Worm (Caenorhabditis elegans) whole organism, dauer: ENCODE data around the gene zhit-2.

ENCODE experiments used
- unc-62 ChIP-seq: sonication (generic microtip); optimal IDR thresholded peaks from 2 replicates; lab custom pipeline; 2017; ENCODE audit warnings: missing biosample characterization, missing genetic modification reagents, missing genetic modification characterization

Gene zhit-2

ce11 chrIII:4244285-4244684 is at the start of gene zhit-2:
zhit-2 (minus strand) TSS chrIII:4244385.
- no peak for TF ChIP-seq unc-62 (GFP tag; lab: Kevin White, UChicago)

ce11 chrIII:4293108-4293507 is 48.9 kb upstream of the zhit-2 start, which contains the start of gene R10E4.6:
R10E4.6 (plus strand) TSS chrIII:4293408.
- no peak for TF ChIP-seq unc-62 (GFP tag; lab: Kevin White, UChicago)

ce11 chrIII:4291216-4291691 is 47.1 kb upstream of the zhit-2 start, which contains the start of gene mcm-5:
mcm-5 (minus strand) TSS chrIII:4291266.
- TF ChIP-seq unc-62 (GFP tag; lab: Kevin White, UChicago), result no peak

- no peak for TF ChIP-seq unc-62 (GFP tag; lab: Kevin White, UChicago)
These were observed 45.8 kb upstream of the zhit-2 start for ce11 chrIII:4289952-4290351.

DNA sequence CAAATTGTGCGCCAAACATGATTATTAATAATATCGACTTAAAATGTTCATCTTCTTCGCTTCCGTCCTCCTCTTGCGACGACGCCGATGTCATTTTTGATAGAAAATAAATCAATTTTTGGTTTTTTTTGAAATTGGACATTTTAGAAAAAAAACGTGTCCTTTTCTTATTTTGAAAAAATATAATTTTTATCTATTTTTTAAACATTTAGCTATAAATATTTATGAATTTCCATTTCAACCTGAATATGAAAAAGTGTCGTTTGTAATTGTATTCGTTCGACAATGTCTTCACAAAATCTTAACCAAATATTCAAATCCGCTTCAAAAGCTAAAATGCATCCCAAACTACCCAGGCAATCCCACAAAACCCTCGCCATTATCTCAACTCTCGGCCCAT is 43.2 kb upstream of the zhit-2 start, which contains the start of gene R10E4.3:
TSS of gene R10E4.3 (minus strand) at position 101 of the 400 bp plus-strand sequence.
- no peak for TF ChIP-seq unc-62 (GFP tag; lab: Kevin White, UChicago)

- no peak for TF ChIP-seq unc-62 (GFP tag; lab: Kevin White, UChicago)
These were observed 40.6 kb upstream of the zhit-2 start for ce11 chrIII:4284732-4285165.

- TF ChIP-seq unc-62 (GFP tag; lab: Kevin White, UChicago), result no peak
These were observed 39.0 kb upstream of the zhit-2 start for ce11 chrIII:4283175-4283574.

- peak; percentile 48 for TF ChIP-seq unc-62 (GFP tag; lab: Kevin White, UChicago)
These were observed 37.9 kb upstream of the zhit-2 start for ce11 chrIII:4281955-4282618.

ce11 chrIII:4280215-4281173 is 36.3 kb upstream of the zhit-2 start, which contains the start of gene sup-26:
sup-26 (minus strand) TSS chrIII:4280224.
- no peak for TF ChIP-seq unc-62 (GFP tag; lab: Kevin White, UChicago)

- no peak for TF ChIP-seq unc-62 (GFP tag; lab: Kevin White, UChicago)
These were observed 34.0 kb upstream of the zhit-2 start for ce11 chrIII:4278203-4278602.

DNA sequence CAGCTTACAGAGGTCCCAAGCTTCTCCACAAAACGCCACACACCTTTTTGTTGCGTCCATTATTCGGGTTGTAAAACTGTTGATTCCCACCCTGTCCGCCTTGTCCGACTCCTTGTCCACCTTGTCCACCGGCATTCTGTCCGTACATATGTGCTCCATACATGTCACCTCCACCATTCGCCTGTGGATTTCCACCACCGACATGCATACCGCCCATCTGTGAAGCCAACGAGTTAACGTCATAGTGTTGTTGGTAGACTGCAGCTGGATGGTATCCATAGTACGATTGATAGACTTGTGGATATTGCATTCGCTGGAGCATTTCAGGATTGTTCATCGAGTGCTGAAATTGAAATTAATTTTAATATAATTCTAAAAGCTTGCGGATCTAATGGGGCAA is 33.6 kb upstream of the zhit-2 start:
- no peak for TF ChIP-seq unc-62 (GFP tag; lab: Kevin White, UChicago)

DNA sequence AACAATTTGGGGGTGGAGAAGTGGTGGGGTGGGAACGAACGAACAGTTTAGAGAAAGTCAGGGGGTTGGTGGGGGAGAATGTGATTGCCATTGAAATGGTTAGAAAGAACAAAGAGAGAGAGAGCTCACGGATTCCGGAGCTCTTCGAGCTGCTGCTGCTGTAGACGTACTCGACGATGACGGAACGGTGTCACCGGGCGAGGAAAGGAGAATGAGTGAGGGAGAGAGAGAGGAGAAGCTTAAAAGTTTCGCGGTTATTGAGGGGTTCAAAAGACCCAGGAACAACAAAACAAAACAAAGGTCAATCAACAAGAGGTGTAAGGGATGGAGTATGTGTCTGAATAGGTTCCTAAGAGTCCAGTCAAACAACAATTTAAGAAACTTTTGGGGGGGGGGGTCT is 32.1 kb upstream of the zhit-2 start:
- no peak for TF ChIP-seq unc-62 (GFP tag; lab: Kevin White, UChicago)

- no peak for TF ChIP-seq unc-62 (GFP tag; lab: Kevin White, UChicago)
These were observed 31.5 kb upstream of the zhit-2 start for ce11 chrIII:4275704-4276103.

ce11 chrIII:4274524-4274923 is 30.3 kb upstream of the zhit-2 start:
- TF ChIP-seq unc-62 (GFP tag; lab: Kevin White, UChicago), result no peak

DNA sequence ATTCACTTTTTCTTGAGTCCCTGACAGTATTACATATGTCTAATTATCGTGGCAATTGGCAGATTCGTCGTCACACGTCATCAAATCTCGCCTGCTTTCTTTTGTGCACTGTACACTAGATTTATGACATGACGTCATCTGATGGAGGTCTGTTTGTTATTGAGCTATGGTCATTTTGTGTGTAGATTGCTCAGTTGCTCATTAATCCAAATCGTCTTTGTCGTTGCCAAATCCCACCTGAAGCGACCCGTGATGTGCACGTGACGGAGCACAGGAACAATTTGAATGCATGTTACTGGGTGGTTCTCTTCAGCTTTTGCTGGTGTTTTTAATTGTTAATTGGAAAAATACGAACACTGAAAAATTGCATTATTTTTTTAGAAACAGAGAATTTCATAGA is 28.7 kb upstream of the zhit-2 start:
- TF ChIP-seq unc-62 (GFP tag; lab: Kevin White, UChicago), result no peak

ce11 chrIII:4271059-4271458 is 26.9 kb upstream of the zhit-2 start:
- TF ChIP-seq unc-62 (GFP tag; lab: Kevin White, UChicago), result no peak
